Fruit fly (Drosophila melanogaster): Measurements from ENCODE around the gene CG42818.

CG42818 gene

dm6 chr2L:16261576-16262217 lies 20.0 kb downstream of the CG42818 start, which contains the start of the genes twe and CG4935 (continued):
- TF ChIP-seq prd (optimal IDR thresholded peaks at IDR 0.05) (no peak), prd (GFP tag; IDR thresholded peaks at IDR 0.05) (no peak), tup (GFP tag; optimal IDR thresholded peaks at IDR 0.05) (no peak), grau (tag; optimal IDR thresholded peaks at IDR 0.05) (peak; percentile 14), CG9797 (GFP tag; optimal IDR thresholded peaks at IDR 0.05) (peak; percentile 19), CTCF (GFP tag; optimal IDR thresholded peaks at IDR 0.05) (peak; percentile 37), luna (GFP tag; optimal IDR thresholded peaks at IDR 0.05) (no peak), pho (GFP tag; optimal IDR thresholded peaks at IDR 0.05) (peak; percentile 17), gfzf (GFP tag; optimal IDR thresholded peaks at IDR 0.05) (peak; percentile 55), CG10565 (GFP tag; optimal IDR thresholded peaks at IDR 0.05) (no peak), slbo (GFP tag; IDR thresholded peaks at IDR 0.05) (no peak), pzg (GFP tag; optimal IDR thresholded peaks at IDR 0.05) (peak; percentile 11), CG4617 (GFP tag; optimal IDR thresholded peaks at IDR 0.05; ENCODE audit: borderline replicate concordance) (no peak), CG12391 (tag; optimal IDR thresholded peaks at IDR 0.05) (peak; percentile 18), stwl (tag; optimal IDR thresholded peaks at IDR 0.05) (peak; percentile 46), CG7556 (GFP tag; optimal IDR thresholded peaks at IDR 0.05) (peak; percentile 2), schlank (tag; optimal IDR thresholded peaks at IDR 0.05) (no peak), CG8478 (optimal IDR thresholded peaks at IDR 0.05) (no peak), ham (GFP tag; IDR thresholded peaks at IDR 0.05) (no peak), CG10267 (tag; optimal IDR thresholded peaks at IDR 0.05) (peak; percentile 26), E2f2 (GFP tag; IDR thresholded peaks at IDR 0.05) (peak; percentile 77), Bdp1 (GFP tag; optimal IDR thresholded peaks at IDR 0.05) (no peak), ewg (GFP tag; optimal IDR thresholded peaks at IDR 0.05) (peak; percentile 22), sna (GFP tag; IDR thresholded peaks at IDR 0.05; ENCODE audit: partially characterized antibody) (no peak), Sox100B (GFP tag; optimal IDR thresholded peaks at IDR 0.05) (no peak), BEAF-32 (GFP tag; optimal IDR thresholded peaks at IDR 0.05) (peak; percentile 9), Xbp1 (GFP tag; optimal IDR thresholded peaks at IDR 0.05) (peak; percentile 48), CG13775 (GFP tag; optimal IDR thresholded peaks at IDR 0.05) (no peak), CG10321 (GFP tag; IDR thresholded peaks at IDR 0.05) (no peak), CG14014 (GFP tag; IDR thresholded peaks at IDR 0.05) (no peak), Hmx (GFP tag; optimal IDR thresholded peaks at IDR 0.05) (no peak), ERR (GFP tag; optimal IDR thresholded peaks at IDR 0.05) (no peak)

- TF ChIP-seq CG34224 (GFP tag; IDR thresholded peaks at IDR 0.05; ENCODE audit: partially characterized antibody) (no peak), toy (GFP tag; IDR thresholded peaks at IDR 0.05) (no peak), CG15073 (GFP tag; optimal IDR thresholded peaks at IDR 0.05) (peak; percentile 86), knrl (GFP tag; IDR thresholded peaks at IDR 0.05; ENCODE audit: partially characterized antibody) (peak; percentile 14; the same call in 1 of the 3 replicates), D (optimal IDR thresholded peaks at IDR 0.05) (peak; percentile 4), D (GFP tag; optimal IDR thresholded peaks at IDR 0.05) (no peak), CG6813 (GFP tag; optimal IDR thresholded peaks at IDR 0.05) (no peak), ewg (GFP tag; optimal IDR thresholded peaks at IDR 0.05) (peak; percentile 19), dm (GFP tag; optimal IDR thresholded peaks at IDR 0.05) (no peak), crol (GFP tag; IDR thresholded peaks at IDR 0.05) (peak; percentile 57; the same call in 1 of the 2 replicates), CG30403 (GFP tag; optimal IDR thresholded peaks at IDR 0.05) (no peak), CG5953 (GFP tag; IDR thresholded peaks at IDR 0.05) (0 out of 2 replicates have a peak, but pooled peaks have one; percentile 36), CG2199 (GFP tag; IDR thresholded peaks at IDR 0.05) (0 out of 3 replicates have a peak, but pooled peaks have one; percentile 72), Dp (GFP tag; optimal IDR thresholded peaks at IDR 0.05) (no peak), CG16779 (GFP tag; IDR thresholded peaks at IDR 0.05) (peak; percentile 32; the same call in 1 of the 2 replicates), GATAe (GFP tag; conservative IDR thresholded peaks at IDR 0.05) (no peak), stwl (tag; optimal IDR thresholded peaks at IDR 0.05) (peak; percentile 36), ara (GFP tag; IDR thresholded peaks at IDR 0.05) (no peak), dpn (GFP tag; optimal IDR thresholded peaks at IDR 0.05) (no peak), Hr3 (GFP tag; optimal IDR thresholded peaks at IDR 0.05) (no peak), pan (optimal IDR thresholded peaks at IDR 0.05) (no peak), pan (GFP tag; optimal IDR thresholded peaks at IDR 0.05 in 1 of 2, IDR thresholded peaks at IDR 0.05 in 1 of 2) (no peak), Ets97D (GFP tag; optimal IDR thresholded peaks at IDR 0.05) (no peak)
Measured at dm6 chr2L:16263723-16264122, 22.0 kb downstream of the CG42818 start.
